4 fruit fly cellular contexts compared by ENCODE assay signal in the genomic region with DNA sequence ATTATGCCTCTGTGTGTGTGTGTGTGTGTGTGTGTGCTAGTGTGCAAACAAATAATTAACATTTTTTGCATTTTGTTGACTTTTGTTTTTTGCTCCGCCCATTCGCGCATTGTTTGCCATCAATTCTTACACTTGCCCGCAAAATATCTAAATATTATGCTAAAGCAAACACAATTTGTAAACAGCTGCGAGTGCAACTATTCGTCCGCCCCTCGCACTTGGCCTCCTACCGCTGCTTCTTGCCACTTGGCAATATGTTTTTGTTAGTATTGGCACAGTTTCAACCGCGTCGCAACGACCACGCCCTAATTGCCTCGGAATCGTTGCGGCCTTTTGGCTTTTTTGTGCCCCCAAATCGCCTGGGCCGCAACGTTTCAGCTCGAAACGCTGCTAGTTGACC.
TF ChIP-seq lines count a peak whose summit lies in the region.

No protein-coding gene starts in this region.

- no peak for TF ChIP-seq CTCF in whole organism, embryonic (GFP tag; optimal IDR thresholded peaks at IDR 0.05; lab: Kevin White, UChicago)

TF ChIP-seq in whole organism, adult, 20 proteins besides CTCF, POLR2A, EP300 and RAD21:
- TF ChIP-seq tj (GFP tag; optimal IDR thresholded peaks at IDR 0.05; lab: Kevin White, UChicago) = peak; percentile 70
- peak; percentile 41 for TF ChIP-seq kay (GFP tag; lab: Kevin White, UChicago; ENCODE audit: borderline replicate concordance)
- no peak for TF ChIP-seq toe (GFP tag; optimal IDR thresholded peaks at IDR 0.05; lab: Kevin White, UChicago)
- TF ChIP-seq CG5204 (GFP tag; optimal IDR thresholded peaks at IDR 0.05; lab: Kevin White, UChicago) = no peak
- TF ChIP-seq bab1 (GFP tag; optimal IDR thresholded peaks at IDR 0.05; lab: Kevin White, UChicago) = no peak
- no peak for TF ChIP-seq CG7101 (tag; optimal IDR thresholded peaks at IDR 0.05; lab: Kevin White, UChicago)

TF ChIP-seq in whole organism, embryonic, 481 proteins besides CTCF, POLR2A, EP300 and RAD21 (continues in another document):
- no peak for TF ChIP-seq CG1529 (GFP tag; optimal IDR thresholded peaks at IDR 0.05; lab: Kevin White, UChicago)
- peak; percentile 34 for TF ChIP-seq Hmr (GFP tag; optimal IDR thresholded peaks at IDR 0.05; lab: Kevin White, UChicago)
- peak; percentile 31 for TF ChIP-seq sd (tag; optimal IDR thresholded peaks at IDR 0.05; lab: Kevin White, UChicago)
- TF ChIP-seq Poxn (GFP tag; IDR thresholded peaks at IDR 0.05; lab: Robert Waterston, UW) = no peak
- 0 out of 4 replicates have a peak, but pooled peaks have one; percentile 6 for TF ChIP-seq chinmo (GFP tag; IDR thresholded peaks at IDR 0.05; lab: Robert Waterston, UW; ENCODE audit: partially characterized antibody)
- TF ChIP-seq CG8944 (GFP tag; optimal IDR thresholded peaks at IDR 0.05; lab: Kevin White, UChicago) = no peak
- TF ChIP-seq CG15269 (tag; optimal IDR thresholded peaks at IDR 0.05; lab: Kevin White, UChicago) = peak; percentile 13
- no peak for TF ChIP-seq Neu2 (GFP tag; optimal IDR thresholded peaks at IDR 0.05; lab: Kevin White, UChicago; ENCODE audit: borderline replicate concordance)
- peak; percentile 36 for TF ChIP-seq ATbp (GFP tag; optimal IDR thresholded peaks at IDR 0.05; lab: Kevin White, UChicago)
- TF ChIP-seq h (optimal IDR thresholded peaks at IDR 0.05; lab: Kevin White, UChicago) = no peak
- TF ChIP-seq CG2116 (GFP tag; optimal IDR thresholded peaks at IDR 0.05; lab: Kevin White, UChicago) = no peak
- no peak for TF ChIP-seq CoRest (tag; optimal IDR thresholded peaks at IDR 0.05; lab: Kevin White, UChicago)
- TF ChIP-seq Rfx (GFP tag; IDR thresholded peaks at IDR 0.05; lab: Robert Waterston, UW) = 0 out of 2 replicates have a peak, but pooled peaks have one; percentile 28
- no peak for TF ChIP-seq MTF-1 (GFP tag; optimal IDR thresholded peaks at IDR 0.05; lab: Kevin White, UChicago; ENCODE audit: borderline replicate concordance)
- TF ChIP-seq psq (GFP tag; optimal IDR thresholded peaks at IDR 0.05; lab: Kevin White, UChicago) = no peak
- TF ChIP-seq CG17802 (tag; optimal IDR thresholded peaks at IDR 0.05; lab: Kevin White, UChicago) = no peak
- 0 out of 3 replicates have a peak, but pooled peaks have one; percentile 11 for TF ChIP-seq row (GFP tag; IDR thresholded peaks at IDR 0.05; lab: Robert Waterston, UW)
- no peak for TF ChIP-seq ERR (GFP tag; optimal IDR thresholded peaks at IDR 0.05; lab: Kevin White, UChicago)
- no peak for TF ChIP-seq fd96Cb (tag; optimal IDR thresholded peaks at IDR 0.05; lab: Kevin White, UChicago)
- TF ChIP-seq sens-2 (GFP tag; IDR thresholded peaks at IDR 0.05; lab: Robert Waterston, UW) = no peak
- no peak for TF ChIP-seq CG10979 (tag; optimal IDR thresholded peaks at IDR 0.05; lab: Kevin White, UChicago)
- no peak for TF ChIP-seq Hey (tag; optimal IDR thresholded peaks at IDR 0.05; lab: Kevin White, UChicago)
- no peak for TF ChIP-seq CG9932 (GFP tag; IDR thresholded peaks at IDR 0.05; lab: Robert Waterston, UW)
- TF ChIP-seq CG10209 (GFP tag; optimal IDR thresholded peaks at IDR 0.05; lab: Kevin White, UChicago) = peak; percentile 2
- no peak for TF ChIP-seq otp (GFP tag; IDR thresholded peaks at IDR 0.05; lab: Robert Waterston, UW)
- TF ChIP-seq luna (GFP tag; optimal IDR thresholded peaks at IDR 0.05; lab: Kevin White, UChicago) = no peak

TF ChIP-seq in whole organism, prepupa, 60 proteins besides CTCF, POLR2A, EP300 and RAD21:
- TF ChIP-seq Blimp-1 (GFP tag; optimal IDR thresholded peaks at IDR 0.05; lab: Kevin White, UChicago) (no peak), CG7368 (GFP tag; optimal IDR thresholded peaks at IDR 0.05; lab: Kevin White, UChicago) (no peak), spab (GFP tag; optimal IDR thresholded peaks at IDR 0.05; lab: Kevin White, UChicago) (no peak), CG32006 (GFP tag; optimal IDR thresholded peaks at IDR 0.05; lab: Kevin White, UChicago) (no peak), achi (GFP tag; optimal IDR thresholded peaks at IDR 0.05; lab: Kevin White, UChicago) (no peak), CG6854 (GFP tag; optimal IDR thresholded peaks at IDR 0.05; lab: Kevin White, UChicago) (no peak), CG8119 (GFP tag; IDR thresholded peaks at IDR 0.05; lab: Robert Waterston, UW) (no peak), CG11902 (GFP tag; optimal IDR thresholded peaks at IDR 0.05; lab: Kevin White, UChicago) (no peak), Eip78C (GFP tag; lab: Kevin White, UChicago) (peak; percentile 25), fkh (GFP tag; optimal IDR thresholded peaks at IDR 0.05; lab: Kevin White, UChicago) (peak; percentile 70), ss (GFP tag; optimal IDR thresholded peaks at IDR 0.05; lab: Kevin White, UChicago) (no peak), Sox15 (GFP tag; optimal IDR thresholded peaks at IDR 0.05; lab: Kevin White, UChicago) (no peak), lz (GFP tag; optimal IDR thresholded peaks at IDR 0.05; lab: Kevin White, UChicago) (no peak), Hr38 (GFP tag; optimal IDR thresholded peaks at IDR 0.05; lab: Kevin White, UChicago) (no peak), cyc (GFP tag; optimal IDR thresholded peaks at IDR 0.05; lab: Kevin White, UChicago) (no peak), vri (GFP tag; optimal IDR thresholded peaks at IDR 0.05; lab: Kevin White, UChicago) (no peak), eg (GFP tag; IDR thresholded peaks at IDR 0.05; lab: Robert Waterston, UW) (0 out of 3 replicates have a peak, but pooled peaks have one; percentile 35), OdsH (GFP tag; optimal IDR thresholded peaks at IDR 0.05; lab: Kevin White, UChicago) (no peak), CG8632 (GFP tag; optimal IDR thresholded peaks at IDR 0.05; lab: Kevin White, UChicago) (no peak), CG6163 (GFP tag; IDR thresholded peaks at IDR 0.05; lab: Robert Waterston, UW) (no peak), CG31627 (GFP tag; optimal IDR thresholded peaks at IDR 0.05; lab: Kevin White, UChicago) (no peak)

TF ChIP-seq in whole organism, pupa, 21 proteins besides CTCF, POLR2A, EP300 and RAD21:
- TF ChIP-seq CG32121 (GFP tag; IDR thresholded peaks at IDR 0.05; lab: Robert Waterston, UW) (peak; percentile 63; the same call in 1 of the 2 replicates), CG17806 (tag; optimal IDR thresholded peaks at IDR 0.05; lab: Kevin White, UChicago) (no peak), CG15710 (tag; optimal IDR thresholded peaks at IDR 0.05; lab: Kevin White, UChicago) (no peak), EcR (GFP tag; optimal IDR thresholded peaks at IDR 0.05; lab: Kevin White, UChicago) (no peak), fd96Ca (GFP tag; IDR thresholded peaks at IDR 0.05; lab: Robert Waterston, UW) (no peak)
